Fruit fly (Drosophila melanogaster) whole organism, adult: ENCODE data around the gene CG33158.
A peak's percentile ranks its signal among the peaks of the same experiment; 100 is the strongest.

Experiments
- CG14711 ChIP-seq: fragments of 200-800 bp; sonication (Bioruptor generic); optimal IDR thresholded peaks from 2 replicates; lab custom pipeline; 2018; ENCODE audit warnings: missing biosample characterization, mild to moderate bottlenecking, missing genetic modification characterization, moderate library complexity
- CG1620 ChIP-seq: fragments of 200-800 bp; sonication (Bioruptor generic); optimal IDR thresholded peaks from 2 replicates; lab custom pipeline; 2016; ENCODE audit warnings: missing biosample characterization, missing genetic modification characterization
- CG5204 ChIP-seq: fragments of 200-800 bp; sonication (Bioruptor generic); optimal IDR thresholded peaks from 2 replicates; lab custom pipeline; 2016; ENCODE audit warnings: missing biosample characterization, missing genetic modification characterization
- bab1 ChIP-seq: fragments of 200-800 bp; sonication (Bioruptor generic); optimal IDR thresholded peaks from 3 replicates; lab custom pipeline; 2019; ENCODE audit warnings: missing biosample characterization, mild to moderate bottlenecking, missing genetic modification characterization, moderate library complexity
- cic ChIP-seq: fragments of 200-800 bp; sonication (Bioruptor generic); optimal IDR thresholded peaks from 2 replicates; lab custom pipeline; 2017; ENCODE audit warnings: missing biosample characterization, mild to moderate bottlenecking, missing genetic modification characterization, moderate library complexity

DNA sequence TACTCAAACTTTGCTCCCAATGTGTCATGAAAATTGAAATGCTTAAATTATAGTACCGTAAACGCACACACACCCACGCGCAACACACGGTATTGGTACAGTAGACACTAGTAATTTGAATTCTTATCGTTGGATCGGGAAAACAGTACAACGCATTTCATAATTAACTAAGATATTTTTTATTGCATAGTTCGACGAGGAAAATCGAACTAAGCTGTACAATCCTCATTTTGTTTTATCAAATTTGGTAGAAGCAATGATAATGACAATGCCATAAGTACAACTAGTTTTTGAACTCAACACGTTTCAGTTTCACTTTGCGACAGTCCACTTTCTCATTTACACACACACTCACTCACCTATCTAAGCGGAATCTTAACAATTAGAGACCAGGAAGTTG lies 38.6 kb upstream of the CG33158 start:
- TF ChIP-seq CG1620 (GFP tag; lab: Kevin White, UChicago) (peak; percentile 26), CG5204 (no peak), CG14711 (tag; lab: Kevin White, UChicago) (peak; percentile 67), bab1 (GFP tag; lab: Kevin White, UChicago) (peak; percentile 75), cic (no peak)
